Fruit fly (Drosophila melanogaster) whole organism, adult: ENCODE measurements around the gene Zip71B.

Experiments used
- CG12768 ChIP-seq: fragments of 200-800 bp; sonication (Bioruptor generic); optimal IDR thresholded peaks from 2 replicates; lab custom pipeline; 2017; ENCODE audit warnings: missing biosample characterization, missing genetic modification characterization, mild to moderate bottlenecking, moderate library complexity, missing genetic modification reagents
- CG14711 ChIP-seq: fragments of 200-800 bp; sonication (Bioruptor generic); optimal IDR thresholded peaks from 2 replicates; lab custom pipeline; 2018; ENCODE audit warnings: missing biosample characterization, mild to moderate bottlenecking, missing genetic modification characterization, moderate library complexity
- CG1620 ChIP-seq: fragments of 200-800 bp; sonication (Bioruptor generic); optimal IDR thresholded peaks from 2 replicates; lab custom pipeline; 2016; ENCODE audit warnings: missing biosample characterization, missing genetic modification characterization
- CG33017 ChIP-seq: fragments of 200-800 bp; sonication (Bioruptor generic); optimal IDR thresholded peaks from 2 replicates; lab custom pipeline; 2018; ENCODE audit warnings: missing biosample characterization, mild to moderate bottlenecking, missing genetic modification characterization, moderate library complexity
- CG5204 ChIP-seq: fragments of 200-800 bp; sonication (Bioruptor generic); optimal IDR thresholded peaks from 2 replicates; lab custom pipeline; 2016; ENCODE audit warnings: missing biosample characterization, missing genetic modification characterization
- CG7045 ChIP-seq: fragments of 200-800 bp; sonication (Bioruptor generic); optimal IDR thresholded peaks from 2 replicates; lab custom pipeline; 2017; ENCODE audit warnings: missing biosample characterization, mild to moderate bottlenecking, missing genetic modification characterization
- CG7101 ChIP-seq: fragments of 200-800 bp; sonication (Bioruptor generic); optimal IDR thresholded peaks from 2 replicates; lab custom pipeline; 2018; ENCODE audit warnings: missing biosample characterization, mild to moderate bottlenecking, missing genetic modification characterization, moderate library complexity
- Clk ChIP-seq: fragments of 200-800 bp; sonication (Bioruptor generic); optimal IDR thresholded peaks from 2 replicates; lab custom pipeline; 2017; ENCODE audit warnings: missing biosample characterization, missing genetic modification characterization
- cnc ChIP-seq, 2 experiments: fragments of >200 bp; optimal IDR thresholded peaks; 2 replicates each; lab custom pipeline; 2017
- kay ChIP-seq: fragments of 200-800 bp; sonication (Bioruptor generic); peaks from one replicate; lab custom pipeline; 2016; ENCODE audit warnings: missing biosample characterization, missing genetic modification characterization, borderline replicate concordance
- tj ChIP-seq: fragments of 200-800 bp; sonication (Bioruptor generic); optimal IDR thresholded peaks from 3 replicates; lab custom pipeline; 2017; ENCODE audit warnings: missing biosample characterization, mild to moderate bottlenecking, missing genetic modification characterization, moderate library complexity
- toe ChIP-seq: fragments of 200-800 bp; sonication (Bioruptor generic); optimal IDR thresholded peaks from 2 replicates; lab custom pipeline; 2016; ENCODE audit warnings: missing biosample characterization, missing genetic modification characterization

DNA sequence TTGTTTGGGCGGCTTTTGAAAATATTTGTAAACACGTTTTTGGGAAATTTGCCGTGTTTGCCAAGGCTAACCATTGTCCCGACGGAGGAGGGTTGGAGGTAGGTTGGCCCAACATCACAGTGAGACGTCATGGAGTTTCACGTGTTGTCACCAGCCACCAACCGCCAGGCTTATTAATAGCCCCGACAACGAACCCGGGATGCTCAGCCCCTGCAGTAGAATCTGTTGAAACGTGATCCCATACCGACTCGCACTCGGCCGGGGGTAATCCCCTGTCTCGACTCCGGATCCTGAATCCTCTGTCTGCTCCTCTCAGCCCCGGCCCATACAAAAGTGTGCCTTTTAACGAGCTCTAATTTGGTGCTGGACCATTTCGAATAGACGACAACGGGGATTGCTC, 31.5 kb upstream of the Zip71B start:
- TF ChIP-seq kay (GFP tag; lab: Kevin White, UChicago) (no peak), toe (no peak), CG7045 (GFP tag; lab: Kevin White, UChicago) (no peak), CG5204 (GFP tag; lab: Kevin White, UChicago) (no peak), tj (GFP tag; lab: Kevin White, UChicago) (no peak), CG12768 (GFP tag; lab: Kevin White, UChicago) (no peak), cnc (optimal IDR thresholded peaks at IDR 0.05; lab: Kevin White, UChicago) (no peak), CG33017 (tag; lab: Kevin White, UChicago) (no peak), CG7101 (tag; lab: Kevin White, UChicago) (no peak), CG1620 (GFP tag; lab: Kevin White, UChicago) (no peak), CG14711 (tag; lab: Kevin White, UChicago) (no peak), Clk (GFP tag; lab: Kevin White, UChicago) (no peak)
